Worm (Caenorhabditis elegans) whole organism, L3 larva: ENCODE data around the gene Y39E4B.6.

Source experiments
- R02D3.7 ChIP-seq: fragments of 150-350 bp; optimal IDR thresholded peaks from 2 replicates; lab custom pipeline; 2014; ENCODE audit warnings: missing biosample characterization, missing genetic modification characterization
- ZK546.5 ChIP-seq: sonication (generic microtip); optimal IDR thresholded peaks from 2 replicates; lab custom pipeline; 2017; ENCODE audit warnings: missing biosample characterization, missing genetic modification characterization
- aly-2 ChIP-seq: fragments of 150-350 bp; optimal IDR thresholded peaks from 2 replicates; lab custom pipeline; 2014; ENCODE audit warnings: missing biosample characterization, missing genetic modification characterization
- ceh-16 ChIP-seq: sonication (generic microtip); optimal IDR thresholded peaks from 2 replicates; lab custom pipeline; 2017; ENCODE audit warnings: missing biosample characterization, missing genetic modification characterization
- ceh-28 ChIP-seq: fragments of 150-350 bp; optimal IDR thresholded peaks from 2 replicates; lab custom pipeline; 2014; ENCODE audit warnings: missing biosample characterization, missing genetic modification reagents, missing genetic modification characterization
- ceh-82 ChIP-seq: fragments of 150-350 bp; optimal IDR thresholded peaks from 2 replicates; lab custom pipeline; 2014; ENCODE audit warnings: missing biosample characterization, missing genetic modification characterization
- ceh-9 ChIP-seq: sonication (generic microtip); optimal IDR thresholded peaks from 2 replicates; lab custom pipeline; 2018; ENCODE audit warnings: missing biosample characterization, missing genetic modification characterization
- daf-12 ChIP-seq: fragments of 150-350 bp; optimal IDR thresholded peaks from 2 replicates; lab custom pipeline; 2014; ENCODE audit warnings: missing biosample characterization, missing genetic modification reagents, missing genetic modification characterization
- elt-1 ChIP-seq: fragments of 150-350 bp; optimal IDR thresholded peaks from 2 replicates; lab custom pipeline; 2014; ENCODE audit warnings: missing biosample characterization, missing genetic modification characterization
- elt-2 ChIP-seq: sonication (generic microtip); optimal IDR thresholded peaks from 2 replicates; lab custom pipeline; 2016; ENCODE audit warnings: missing genetic modification reagents, mild to moderate bottlenecking, missing genetic modification characterization, missing compliant biosample characterization
- eor-1 ChIP-seq, 2 experiments: fragments of 150-350 bp; optimal IDR thresholded peaks; 2 replicates each; lab custom pipeline; 2014 to 2018; ENCODE audit warnings: missing biosample characterization in 2 of 2, missing genetic modification characterization in 2 of 2
- fkh-10 ChIP-seq: sonication (generic microtip); optimal IDR thresholded peaks from 2 replicates; lab custom pipeline; 2017; ENCODE audit warnings: missing biosample characterization, missing genetic modification reagents, missing genetic modification characterization
- fkh-2 ChIP-seq: fragments of 150-350 bp; optimal IDR thresholded peaks from 2 replicates; lab custom pipeline; 2014; ENCODE audit warnings: missing biosample characterization, missing genetic modification reagents, missing genetic modification characterization
- fos-1 ChIP-seq: fragments of 150-350 bp; optimal IDR thresholded peaks from 2 replicates; lab custom pipeline; 2014; ENCODE audit warnings: missing biosample characterization, missing genetic modification characterization
- hmg-11 ChIP-seq: sonication (generic microtip); optimal IDR thresholded peaks from 2 replicates; lab custom pipeline; 2016; ENCODE audit warnings: missing genetic modification characterization, missing compliant biosample characterization
- lin-15B ChIP-seq: fragments of 150-350 bp; optimal IDR thresholded peaks from 2 replicates; lab custom pipeline; 2014; ENCODE audit warnings: missing biosample characterization, missing genetic modification characterization
- lin-39 ChIP-seq: fragments of 150-350 bp; optimal IDR thresholded peaks from 2 replicates; lab custom pipeline; 2018; ENCODE audit warnings: missing biosample characterization, missing genetic modification reagents, missing genetic modification characterization
- lsy-12 ChIP-seq: sonication (generic microtip); optimal IDR thresholded peaks from 2 replicates; lab custom pipeline; 2016; ENCODE audit warnings: mild to moderate bottlenecking, missing genetic modification characterization, missing compliant biosample characterization
- mdl-1 ChIP-seq: fragments of 150-350 bp; optimal IDR thresholded peaks from 2 replicates; lab custom pipeline; 2014; ENCODE audit warnings: missing biosample characterization, missing genetic modification characterization
- mml-1 ChIP-seq: fragments of 150-350 bp; sonication (generic microtip); optimal IDR thresholded peaks from 3 replicates; lab custom pipeline; 2014; ENCODE audit warnings: missing biosample characterization, missing genetic modification characterization
- nfya-1 ChIP-seq: sonication (generic microtip); optimal IDR thresholded peaks from 2 replicates; lab custom pipeline; 2017; ENCODE audit warnings: missing genetic modification characterization, mild to moderate bottlenecking, missing compliant biosample characterization, antibody characterized with exemption, moderate library complexity; ENCODE audit not compliant: insufficient read depth
- nhr-11 ChIP-seq: fragments of 150-350 bp; optimal IDR thresholded peaks from 2 replicates; lab custom pipeline; 2014; ENCODE audit warnings: missing biosample characterization, missing genetic modification characterization
- nhr-12 ChIP-seq: fragments of 150-350 bp; optimal IDR thresholded peaks from 2 replicates; lab custom pipeline; 2014; ENCODE audit warnings: missing biosample characterization, missing genetic modification characterization
- nhr-23 ChIP-seq: fragments of 150-350 bp; optimal IDR thresholded peaks from 2 replicates; lab custom pipeline; 2014; ENCODE audit warnings: missing biosample characterization, missing genetic modification reagents, missing genetic modification characterization
- nhr-237 ChIP-seq: fragments of 150-350 bp; optimal IDR thresholded peaks from 2 replicates; lab custom pipeline; 2014; ENCODE audit warnings: missing biosample characterization, missing genetic modification characterization
- nhr-25 ChIP-seq: sonication (generic microtip); optimal IDR thresholded peaks from 2 replicates; lab custom pipeline; 2017; ENCODE audit warnings: missing biosample characterization, missing genetic modification characterization
- nhr-43 ChIP-seq: sonication (generic microtip); optimal IDR thresholded peaks from 2 replicates; lab custom pipeline; 2016; ENCODE audit warnings: mild to moderate bottlenecking, missing genetic modification characterization, missing compliant biosample characterization; ENCODE audit not compliant: poor library complexity, severe bottlenecking
- nhr-67 ChIP-seq: fragments of 150-350 bp; optimal IDR thresholded peaks from 2 replicates; lab custom pipeline; 2014; ENCODE audit warnings: missing biosample characterization, missing genetic modification characterization
- nhr-76 ChIP-seq: fragments of 150-350 bp; sonication (generic microtip); optimal IDR thresholded peaks from 5 replicates; lab custom pipeline; 2014; ENCODE audit warnings: missing biosample characterization, missing genetic modification characterization
- nhr-77 ChIP-seq: fragments of 150-350 bp; optimal IDR thresholded peaks from 2 replicates; lab custom pipeline; 2014; ENCODE audit warnings: missing biosample characterization, missing genetic modification characterization
- pha-4 ChIP-seq: fragments of 150-350 bp; optimal IDR thresholded peaks from 2 replicates; lab custom pipeline; 2014; ENCODE audit warnings: missing biosample characterization, missing genetic modification reagents, missing genetic modification characterization
- pqm-1 ChIP-seq: fragments of 150-350 bp; optimal IDR thresholded peaks from 2 replicates; lab custom pipeline; 2017; ENCODE audit warnings: missing biosample characterization, missing genetic modification characterization, inconsistent platforms
- sea-2 ChIP-seq: fragments of 150-350 bp; sonication (generic microtip); optimal IDR thresholded peaks from 4 replicates; lab custom pipeline; 2014; ENCODE audit warnings: missing biosample characterization, missing genetic modification reagents, missing genetic modification characterization
- skn-1 ChIP-seq: fragments of 150-350 bp; optimal IDR thresholded peaks from 2 replicates; lab custom pipeline; 2014; ENCODE audit warnings: missing biosample characterization, missing genetic modification characterization
- snpc-4 ChIP-seq: fragments of 150-350 bp; optimal IDR thresholded peaks from 2 replicates; lab custom pipeline; 2014; ENCODE audit warnings: missing biosample characterization, missing genetic modification characterization
- unc-39 ChIP-seq: sonication (generic microtip); optimal IDR thresholded peaks from 4 replicates; lab custom pipeline; 2017; ENCODE audit warnings: missing biosample characterization, missing genetic modification characterization
- zag-1 ChIP-seq: fragments of 150-350 bp; optimal IDR thresholded peaks from 2 replicates; lab custom pipeline; 2014; ENCODE audit warnings: missing biosample characterization, missing genetic modification characterization
- ztf-11 ChIP-seq: fragments of 150-350 bp; optimal IDR thresholded peaks from 2 replicates; lab custom pipeline; 2014; ENCODE audit warnings: missing biosample characterization, missing genetic modification characterization

Y39E4B.6 gene

ce11 chrIII:13092352-13092751 lies 21.8 kb downstream of the Y39E4B.6 start:
- TF ChIP-seq fkh-10: no peak
- no peak for TF ChIP-seq ceh-82 (tag; lab: Kevin White, UChicago)
- TF ChIP-seq ceh-9 (tag; lab: Kevin White, UChicago): no peak
- no peak for TF ChIP-seq aly-2 (tag; lab: Kevin White, UChicago)
- no peak for TF ChIP-seq unc-39 (tag; lab: Kevin White, UChicago)
- no peak for TF ChIP-seq zag-1 (tag; lab: Kevin White, UChicago)
- TF ChIP-seq ztf-11 (tag; lab: Kevin White, UChicago): no peak
- TF ChIP-seq lsy-12: no peak
- no peak for TF ChIP-seq pqm-1 (tag; lab: Kevin White, UChicago)
- no peak for TF ChIP-seq nfya-1
- TF ChIP-seq ceh-16 (tag; lab: Kevin White, UChicago): no peak
- TF ChIP-seq nhr-25 (tag; lab: Kevin White, UChicago): no peak
- TF ChIP-seq mdl-1 (tag; lab: Kevin White, UChicago): no peak
- no peak for TF ChIP-seq ZK546.5 (tag; lab: Kevin White, UChicago)

DNA sequence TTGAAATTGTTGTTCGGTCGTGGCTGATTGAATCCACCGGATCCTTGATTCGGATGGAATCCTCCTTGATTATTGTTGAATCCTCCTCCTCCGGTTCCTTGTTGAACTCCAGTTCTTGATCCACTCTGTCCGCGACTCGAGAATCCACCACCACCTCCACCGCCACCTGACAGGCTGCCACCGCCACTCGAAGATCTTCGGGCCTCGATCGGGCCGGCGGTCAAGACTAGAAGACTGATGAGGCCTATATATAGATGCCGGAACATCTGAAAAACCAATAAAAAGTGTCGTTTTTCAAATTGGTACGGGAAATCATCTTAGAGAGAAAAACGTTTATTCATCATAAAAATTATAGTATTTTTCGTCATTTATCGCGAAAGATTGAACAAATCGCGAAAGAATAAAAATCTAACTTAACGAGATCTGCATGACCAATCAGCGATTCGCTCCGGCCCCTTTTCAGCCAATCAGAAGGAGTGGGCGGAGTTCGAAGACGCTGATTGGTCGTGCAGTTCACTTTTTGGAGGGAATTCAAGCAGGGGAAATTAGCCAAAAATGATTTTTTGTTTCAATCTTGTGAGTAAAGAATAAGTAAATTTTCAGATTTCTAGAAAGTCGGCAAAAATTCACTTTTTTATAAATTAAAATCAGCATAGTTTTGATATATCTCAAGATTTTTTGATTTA lies 28.8 kb downstream of the Y39E4B.6 start, which contains the start of gene pqn-83:
Gene pqn-83, minus strand, starts transcription at position 272 of the 686 bp plus-strand sequence.
- TF ChIP-seq nfya-1: peak; percentile 78
- TF ChIP-seq snpc-4 (tag; lab: Kevin White, UChicago): no peak
- TF ChIP-seq, all 47 proteins: peak for 1

ce11 chrIII:13101070-13101469 lies 30.5 kb downstream of the Y39E4B.6 start:
- TF ChIP-seq snpc-4 (tag; lab: Kevin White, UChicago) (no peak), nhr-43 (tag; lab: Kevin White, UChicago) (peak; percentile 19), lin-15B (tag; lab: Kevin White, UChicago) (no peak), nhr-67 (no peak), fos-1 (no peak), fkh-10 (no peak), ztf-11 (tag; lab: Kevin White, UChicago) (no peak), fkh-2 (tag; lab: Kevin White, UChicago) (no peak), ceh-28 (tag; lab: Kevin White, UChicago) (peak; percentile 55), pha-4 (tag; lab: Kevin White, UChicago) (no peak), nhr-23 (tag; lab: Kevin White, UChicago) (peak; percentile 22), nhr-25 (tag; lab: Kevin White, UChicago) (peak; percentile 51), elt-1 (tag; lab: Kevin White, UChicago) (no peak)

DNA sequence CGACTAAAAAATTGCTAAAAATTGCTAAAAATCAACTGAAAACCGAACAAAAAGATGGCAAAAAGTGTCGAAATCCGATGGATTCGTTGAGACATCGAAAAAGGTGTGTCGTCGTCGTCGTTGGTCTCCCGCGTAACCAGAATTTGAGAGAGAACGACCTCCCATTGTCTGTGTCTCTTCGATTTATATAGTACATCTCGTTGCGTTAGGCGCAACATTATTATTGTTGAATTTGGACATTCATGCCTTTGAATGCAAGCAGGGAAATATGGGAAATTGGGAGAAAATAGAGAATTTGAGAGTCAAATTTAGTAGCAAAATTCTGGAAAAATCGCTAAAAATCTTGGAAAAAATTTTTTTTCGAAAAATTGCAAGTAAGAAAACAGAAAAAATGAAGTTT lies 33.4 kb downstream of the Y39E4B.6 start:
- no peak for TF ChIP-seq pha-4 (tag; lab: Kevin White, UChicago)
- TF ChIP-seq mdl-1 (tag; lab: Kevin White, UChicago): no peak
- TF ChIP-seq nhr-76: no peak
- TF ChIP-seq R02D3.7 (tag; lab: Kevin White, UChicago): no peak
- no peak for TF ChIP-seq sea-2 (GFP tag; lab: Kevin White, UChicago)
- no peak for TF ChIP-seq unc-39 (tag; lab: Kevin White, UChicago)
- peak; percentile 22 for TF ChIP-seq nhr-25 (tag; lab: Kevin White, UChicago)
- no peak for TF ChIP-seq nhr-43 (tag; lab: Kevin White, UChicago)
- no peak for TF ChIP-seq skn-1 (tag; lab: Kevin White, UChicago)
- TF ChIP-seq elt-2 (tag; lab: Kevin White, UChicago): no peak
- TF ChIP-seq lsy-12: no peak
- no peak for TF ChIP-seq daf-12
- peak; percentile 36 for TF ChIP-seq hmg-11
- TF ChIP-seq snpc-4 (tag; lab: Kevin White, UChicago): no peak
- no peak for TF ChIP-seq fkh-2 (tag; lab: Kevin White, UChicago)
- TF ChIP-seq eor-1 (tag; optimal IDR thresholded peaks at IDR 0.05; lab: Kevin White, UChicago): no peak
- no peak for TF ChIP-seq nhr-12 (tag; lab: Kevin White, UChicago)

DNA sequence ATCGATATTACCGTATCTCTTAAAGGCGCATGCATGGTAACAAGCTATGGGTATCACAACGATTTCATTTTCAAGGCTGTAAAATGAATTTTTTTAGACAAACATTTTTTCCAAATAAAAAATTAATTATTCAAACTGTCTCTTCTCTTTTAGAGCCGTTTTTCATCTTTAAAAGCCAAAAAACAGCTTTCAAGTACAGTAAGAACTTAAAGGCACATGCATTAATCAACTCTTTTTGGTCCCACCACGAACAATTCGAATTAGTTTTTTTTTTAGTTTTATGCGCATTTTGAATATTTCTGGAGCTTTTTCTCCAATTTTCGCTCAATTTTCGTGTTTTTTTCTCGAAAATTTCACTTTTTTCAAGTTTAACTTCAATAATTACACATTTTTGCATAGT lies 33.9 kb downstream of the Y39E4B.6 start:
- no peak for TF ChIP-seq fkh-2 (tag; lab: Kevin White, UChicago)
- no peak for TF ChIP-seq ceh-16 (tag; lab: Kevin White, UChicago)
- no peak for TF ChIP-seq mml-1 (tag; lab: Kevin White, UChicago)
- no peak for TF ChIP-seq mdl-1 (tag; lab: Kevin White, UChicago)
- no peak for TF ChIP-seq nhr-77 (tag; lab: Kevin White, UChicago)
- no peak for TF ChIP-seq nhr-76
- TF ChIP-seq nhr-237 (tag; lab: Kevin White, UChicago): no peak
- no peak for TF ChIP-seq lin-39 (tag; lab: Kevin White, UChicago)
- TF ChIP-seq ceh-28 (tag; lab: Kevin White, UChicago): no peak
- no peak for TF ChIP-seq nhr-11 (tag; lab: Kevin White, UChicago)
- TF ChIP-seq, all 47 proteins: peak for 0
